Fruit fly (Drosophila melanogaster) whole organism, embryonic: ENCODE data around the gene TTLL5.

Experiments
- CG11504 ChIP-seq: fragments of 200-800 bp; sonication (Bioruptor generic); optimal IDR thresholded peaks from 3 replicates; lab custom pipeline; 2019; ENCODE audit warnings: missing biosample characterization, mild to moderate bottlenecking, missing genetic modification characterization, moderate library complexity
- CG9797 ChIP-seq: fragments of 200-800 bp; sonication (Bioruptor generic); optimal IDR thresholded peaks from 3 replicates; lab custom pipeline; 2018; ENCODE audit warnings: missing biosample characterization, mild to moderate bottlenecking, missing genetic modification characterization
- Hr78 ChIP-seq, 2 experiments: fragments of 200-800 bp in 1 of 2; fragments of >200 bp in 1 of 2; sonication (Bioruptor generic) in 1 of 2; optimal IDR thresholded peaks; 2 replicates each; lab custom pipeline; 2017 to 2019; ENCODE audit warnings: missing biosample characterization in 2 of 2, missing genetic modification characterization in 2 of 2, mild to moderate bottlenecking in 1 of 2, moderate library complexity in 1 of 2
- Hsf ChIP-seq: fragments of 200-800 bp; sonication (Bioruptor generic); optimal IDR thresholded peaks from 3 replicates; lab custom pipeline; 2016; ENCODE audit warnings: missing biosample characterization, missing genetic modification characterization
- MTF-1 ChIP-seq: fragments of 200-800 bp; sonication (Bioruptor generic); optimal IDR thresholded peaks from 2 replicates; lab custom pipeline; 2018; ENCODE audit warnings: missing biosample characterization, mild to moderate bottlenecking, missing genetic modification characterization, borderline replicate concordance
- amos ChIP-seq: fragments of 200-800 bp; sonication (Bioruptor generic); IDR thresholded peaks from 2 replicates; pipeline ENCODE4 v1.3.6; 2022; ENCODE audit warnings: missing biosample characterization, missing genetic modification characterization; ENCODE audit not compliant: partially characterized antibody

dm6 chr3R:25078665-25079064 lies 44.1 kb downstream of the TTLL5 start:
- TF ChIP-seq MTF-1 (GFP tag; lab: Kevin White, UChicago): no peak
- TF ChIP-seq Hr78 (GFP tag; optimal IDR thresholded peaks at IDR 0.05; lab: Kevin White, UChicago): no peak
- TF ChIP-seq Hsf: no peak
- no peak for TF ChIP-seq CG11504 (tag; lab: Kevin White, UChicago)
- no peak for TF ChIP-seq amos (GFP tag; lab: Robert Waterston, UW)
- no peak for TF ChIP-seq CG9797 (GFP tag; lab: Kevin White, UChicago)
